Fruit fly (Drosophila melanogaster): Measurements from ENCODE around the gene CG15005.
A peak's percentile ranks its signal among the peaks of the same experiment; 100 is the strongest.

Gene CG15005

dm6 chr3L:4228187-4228836 is 24.2 kb upstream of the CG15005 start:
- TF ChIP-seq Sox14 (GFP tag; optimal IDR thresholded peaks at IDR 0.05) (peak; percentile 99), CG8119 (GFP tag; IDR thresholded peaks at IDR 0.05) (peak; percentile 100), cyc (GFP tag; optimal IDR thresholded peaks at IDR 0.05) (peak; percentile 97), Eip75B (GFP tag; optimal IDR thresholded peaks at IDR 0.05) (peak; percentile 99), CG16779 (tag; optimal IDR thresholded peaks at IDR 0.05) (peak; percentile 98), CG11762 (GFP tag; optimal IDR thresholded peaks at IDR 0.05; ENCODE audit: insufficient read depth) (peak; percentile 97), CG10631 (GFP tag; optimal IDR thresholded peaks at IDR 0.05) (peak; percentile 99), CG6808 (GFP tag; optimal IDR thresholded peaks at IDR 0.05) (peak; percentile 99), CG11294 (GFP tag; IDR thresholded peaks at IDR 0.05) (peak; percentile 98), CG1621 (tag; optimal IDR thresholded peaks at IDR 0.05) (peak; percentile 98), fd59A (GFP tag; optimal IDR thresholded peaks at IDR 0.05) (peak; percentile 99), CG6854 (GFP tag; optimal IDR thresholded peaks at IDR 0.05) (peak; percentile 89), Hr4 (GFP tag; optimal IDR thresholded peaks at IDR 0.05) (peak; percentile 99), fd85E (GFP tag; optimal IDR thresholded peaks at IDR 0.05) (peak; percentile 80), svp (GFP tag) (peak; percentile 99), CG8632 (GFP tag; optimal IDR thresholded peaks at IDR 0.05) (peak; percentile 98), CG10669 (GFP tag; optimal IDR thresholded peaks at IDR 0.05) (peak; percentile 99), Hr38 (GFP tag; optimal IDR thresholded peaks at IDR 0.05) (peak; percentile 87), salr (GFP tag; optimal IDR thresholded peaks at IDR 0.05) (peak; percentile 96 to 98), CG3919 (GFP tag; optimal IDR thresholded peaks at IDR 0.05) (peak; percentile 99), Sox15 (GFP tag; optimal IDR thresholded peaks at IDR 0.05) (peak; percentile 93), CG15336 (GFP tag; IDR thresholded peaks at IDR 0.05) (peak; percentile 100), CG11902 (GFP tag; optimal IDR thresholded peaks at IDR 0.05) (peak; percentile 97), ss (GFP tag; optimal IDR thresholded peaks at IDR 0.05) (peak; percentile 98 to 99), eg (GFP tag; IDR thresholded peaks at IDR 0.05) (peak; percentile 99), net (GFP tag; optimal IDR thresholded peaks at IDR 0.05) (peak; percentile 98), Met (GFP tag; optimal IDR thresholded peaks at IDR 0.05) (peak; percentile 97), CG32006 (GFP tag; optimal IDR thresholded peaks at IDR 0.05) (peak; percentile 99), Smox (GFP tag; optimal IDR thresholded peaks at IDR 0.05) (peak; percentile 91), pdm3 (GFP tag; optimal IDR thresholded peaks at IDR 0.05) (peak; percentile 98), Gug (GFP tag; IDR thresholded peaks at IDR 0.05) (peak; percentile 99), Hr39 (GFP tag; optimal IDR thresholded peaks at IDR 0.05) (peak; percentile 97), CG8319 (GFP tag; optimal IDR thresholded peaks at IDR 0.05) (peak; percentile 96), CG6163 (GFP tag; IDR thresholded peaks at IDR 0.05) (peak; percentile 99), Eip78C (GFP tag) (peak; percentile 100), acj6 (GFP tag; optimal IDR thresholded peaks at IDR 0.05) (peak; percentile 98), CG9139 (GFP tag; optimal IDR thresholded peaks at IDR 0.05) (peak; percentile 98), lz (GFP tag; optimal IDR thresholded peaks at IDR 0.05) (peak; percentile 98), topi (GFP tag; optimal IDR thresholded peaks at IDR 0.05) (peak; percentile 98), CG7368 (GFP tag; optimal IDR thresholded peaks at IDR 0.05) (peak; percentile 98), Ets96B (tag; optimal IDR thresholded peaks at IDR 0.05) (peak; percentile 99), CG31627 (GFP tag; optimal IDR thresholded peaks at IDR 0.05) (peak; percentile 95), Eip93F (GFP tag; optimal IDR thresholded peaks at IDR 0.05) (peak; percentile 88), dsx (GFP tag; optimal IDR thresholded peaks at IDR 0.05; ENCODE audit: poor library complexity, severe bottlenecking) (peak; percentile 98), CG4318 (GFP tag; optimal IDR thresholded peaks at IDR 0.05) (peak; percentile 99), Sox102F (GFP tag; optimal IDR thresholded peaks at IDR 0.05) (peak; percentile 95), achi (GFP tag; optimal IDR thresholded peaks at IDR 0.05) (peak; percentile 98), CG34406 (GFP tag; optimal IDR thresholded peaks at IDR 0.05) (peak; percentile 97), Ets21C (GFP tag; optimal IDR thresholded peaks at IDR 0.05) (peak; percentile 91), CG3032 (tag; optimal IDR thresholded peaks at IDR 0.05) (peak; percentile 99), dac (GFP tag; optimal IDR thresholded peaks at IDR 0.05) (peak; percentile 97)

Measured in whole organism, prepupa.